Worm (Caenorhabditis elegans) whole organism, L1 larva: Measurements from ENCODE around the gene ptrg-1.

Experiments
- Y116A8C.19 ChIP-seq: sonication (generic microtip); optimal IDR thresholded peaks from 2 replicates; lab custom pipeline; 2016; ENCODE audit warnings: missing compliant biosample characterization, missing genetic modification characterization, borderline replicate concordance
- alr-1 ChIP-seq: fragments of 200-800 bp; sonication (Bioruptor generic); optimal IDR thresholded peaks from 2 replicates; lab custom pipeline; 2018; ENCODE audit warnings: borderline replicate concordance, mild to moderate bottlenecking, missing genetic modification characterization, missing compliant biosample characterization
- aly-2 ChIP-seq: fragments of 150-350 bp; optimal IDR thresholded peaks from 2 replicates; lab custom pipeline; 2014; ENCODE audit warnings: missing biosample characterization, missing genetic modification characterization
- ama-1 ChIP-seq: fragments of 150-350 bp; optimal IDR thresholded peaks from 2 replicates; lab custom pipeline; 2014
- ceh-82 ChIP-seq, 3 experiments: fragments of 150-350 bp in 1 of 3; sonication (generic microtip) in 2 of 3; optimal IDR thresholded peaks; 2 replicates each; lab custom pipeline; 2014 to 2017; ENCODE audit warnings: missing biosample characterization in 3 of 3, missing genetic modification characterization in 3 of 3
- efl-1 ChIP-seq, 4 experiments: fragments of 150-350 bp; optimal IDR thresholded peaks in 3 of 4; peaks in 1 of 4; 1 replicate in 1 of 4; 2 replicates in 3 of 4; lab custom pipeline; 2014; ENCODE audit warnings: missing biosample characterization in 2 of 4, missing genetic modification characterization in 2 of 4, missing genetic modification reagents in 2 of 4
- egl-13 ChIP-seq: sonication (generic microtip); optimal IDR thresholded peaks from 2 replicates; lab custom pipeline; 2016; ENCODE audit warnings: missing genotype, missing genetic modification reagents, missing genetic modification characterization, missing compliant biosample characterization
- egl-27 ChIP-seq, 2 experiments: fragments of 150-350 bp in 1 of 2; sonication (generic microtip); optimal IDR thresholded peaks; 3 replicates each; lab custom pipeline; 2017 to 2018; ENCODE audit warnings: missing biosample characterization in 2 of 2, missing genetic modification characterization in 2 of 2, missing genetic modification reagents in 2 of 2
- elt-2 ChIP-seq: sonication (generic microtip); optimal IDR thresholded peaks from 2 replicates; lab custom pipeline; 2016; ENCODE audit warnings: missing genetic modification characterization, mild to moderate bottlenecking, inconsistent platforms, missing compliant biosample characterization, missing genetic modification reagents
- fkh-4 ChIP-seq: sonication (generic microtip); optimal IDR thresholded peaks from 2 replicates; lab custom pipeline; 2016; ENCODE audit warnings: missing compliant biosample characterization, missing genetic modification characterization, borderline replicate concordance
- fkh-8 ChIP-seq: sonication (generic microtip); optimal IDR thresholded peaks from 2 replicates; lab custom pipeline; 2016; ENCODE audit warnings: mild to moderate bottlenecking, missing genetic modification characterization, missing compliant biosample characterization
- hlh-17 ChIP-seq: fragments of 200-800 bp; sonication (Bioruptor generic); optimal IDR thresholded peaks from 2 replicates; lab custom pipeline; 2018; ENCODE audit warnings: missing genetic modification characterization, mild to moderate bottlenecking, missing compliant biosample characterization, moderate library complexity, borderline replicate concordance
- hlh-4 ChIP-seq: sonication (generic microtip); optimal IDR thresholded peaks from 2 replicates; lab custom pipeline; 2016; ENCODE audit warnings: mild to moderate bottlenecking, missing genetic modification characterization, missing compliant biosample characterization
- irx-1 ChIP-seq: sonication (generic microtip); optimal IDR thresholded peaks from 2 replicates; lab custom pipeline; 2016; ENCODE audit warnings: missing genetic modification characterization, missing compliant biosample characterization
- lin-13 ChIP-seq: fragments of 150-350 bp; optimal IDR thresholded peaks from 2 replicates; lab custom pipeline; 2014; ENCODE audit warnings: missing biosample characterization, missing genetic modification reagents, missing genetic modification characterization
- lin-14 ChIP-seq: fragments of 200-800 bp; sonication (Bioruptor generic); optimal IDR thresholded peaks from 2 replicates; lab custom pipeline; 2018; ENCODE audit warnings: mild to moderate bottlenecking, missing genetic modification characterization, moderate library complexity, missing compliant biosample characterization
- lin-35 ChIP-seq, 2 experiments: fragments of 150-350 bp; optimal IDR thresholded peaks; 2 replicates each; lab custom pipeline; 2014; ENCODE audit warnings: missing biosample characterization in 2 of 2, missing genetic modification characterization in 2 of 2, missing genetic modification reagents in 2 of 2
- mab-9 ChIP-seq: fragments of 200-800 bp; sonication (Bioruptor generic); IDR thresholded peaks from 2 replicates; pipeline ENCODE4 v1.3.6; 2022; ENCODE audit warnings: missing genetic modification reagents, missing genetic modification characterization, missing compliant biosample characterization
- mdl-1 ChIP-seq, 2 experiments: fragments of 150-350 bp; optimal IDR thresholded peaks; 2 replicates each; lab custom pipeline; 2014 to 2017; ENCODE audit warnings: missing biosample characterization in 2 of 2, missing genetic modification characterization in 2 of 2, inconsistent platforms in 1 of 2
- mep-1 ChIP-seq: fragments of 150-350 bp; optimal IDR thresholded peaks from 2 replicates; lab custom pipeline; 2014; ENCODE audit warnings: missing biosample characterization, missing genetic modification characterization
- nhr-11 ChIP-seq: fragments of 150-350 bp; optimal IDR thresholded peaks from 2 replicates; lab custom pipeline; 2014; ENCODE audit warnings: missing biosample characterization, missing genetic modification characterization
- nhr-19 ChIP-seq: fragments of 200-800 bp; sonication (Bioruptor generic); conservative IDR thresholded peaks from 2 replicates; pipeline ENCODE4 v1.3.6; 2022; ENCODE audit warnings: missing genetic modification characterization, missing compliant biosample characterization
- nhr-237 ChIP-seq: fragments of 150-350 bp; optimal IDR thresholded peaks from 2 replicates; lab custom pipeline; 2014; ENCODE audit warnings: missing biosample characterization, missing genetic modification characterization
- nhr-47 ChIP-seq: sonication (generic microtip); optimal IDR thresholded peaks from 2 replicates; lab custom pipeline; 2016; ENCODE audit warnings: mild to moderate bottlenecking, missing genetic modification characterization, moderate library complexity, missing compliant biosample characterization
- nhr-90 ChIP-seq: sonication (generic microtip); optimal IDR thresholded peaks from 2 replicates; lab custom pipeline; 2016; ENCODE audit warnings: mild to moderate bottlenecking, missing genetic modification characterization, missing compliant biosample characterization; ENCODE audit not compliant: poor library complexity
- pag-3 ChIP-seq: sonication (generic microtip); optimal IDR thresholded peaks from 2 replicates; lab custom pipeline; 2017; ENCODE audit warnings: missing genetic modification characterization, mild to moderate bottlenecking, missing compliant biosample characterization, antibody characterized with exemption, borderline replicate concordance; ENCODE audit not compliant: insufficient read depth
- pax-3 ChIP-seq: fragments of 200-800 bp; sonication (Bioruptor generic); optimal IDR thresholded peaks from 2 replicates; lab custom pipeline; 2018; ENCODE audit warnings: mild to moderate bottlenecking, missing genetic modification characterization, moderate library complexity, missing compliant biosample characterization
- pqm-1 ChIP-seq: sonication (generic microtip); optimal IDR thresholded peaks from 3 replicates; lab custom pipeline; 2017; ENCODE audit warnings: missing biosample characterization, missing genetic modification characterization
- rnt-1 ChIP-seq: sonication (generic microtip); optimal IDR thresholded peaks from 2 replicates; lab custom pipeline; 2016; ENCODE audit warnings: mild to moderate bottlenecking, missing genetic modification characterization, moderate library complexity, missing compliant biosample characterization
- skn-1 ChIP-seq: fragments of 150-350 bp; optimal IDR thresholded peaks from 2 replicates; lab custom pipeline; 2014; ENCODE audit warnings: missing biosample characterization, missing genetic modification characterization
- snpc-4 ChIP-seq: fragments of 150-350 bp; optimal IDR thresholded peaks from 2 replicates; lab custom pipeline; 2014; ENCODE audit warnings: missing biosample characterization, missing genetic modification characterization
- sptf-1 ChIP-seq: fragments of 150-350 bp; optimal IDR thresholded peaks from 2 replicates; lab custom pipeline; 2014; ENCODE audit warnings: missing biosample characterization, missing genetic modification characterization
- swsn-7 ChIP-seq: sonication (generic microtip); optimal IDR thresholded peaks from 2 replicates; lab custom pipeline; 2016; ENCODE audit warnings: missing genetic modification characterization, missing compliant biosample characterization
- unc-130 ChIP-seq: fragments of 150-350 bp; optimal IDR thresholded peaks from 2 replicates; lab custom pipeline; 2017; ENCODE audit warnings: missing biosample characterization, missing genetic modification characterization, inconsistent platforms
- unc-98 ChIP-seq: fragments of 200-800 bp; sonication (Bioruptor generic); IDR thresholded peaks from 2 replicates; pipeline ENCODE4 v1.3.6; 2022; ENCODE audit warnings: missing genetic modification characterization, missing compliant biosample characterization
- vab-15 ChIP-seq: sonication (generic microtip); optimal IDR thresholded peaks from 2 replicates; lab custom pipeline; 2017; ENCODE audit warnings: missing genotype, mild to moderate bottlenecking, missing genetic modification characterization, missing compliant biosample characterization
- xbp-1 ChIP-seq: sonication (generic microtip); optimal IDR thresholded peaks from 2 replicates; lab custom pipeline; 2016; ENCODE audit warnings: missing genetic modification characterization, missing compliant biosample characterization
- ztf-11 ChIP-seq, 2 experiments: sonication (generic microtip); optimal IDR thresholded peaks; 2 replicates each; lab custom pipeline; 2016 to 2017; ENCODE audit warnings: missing genetic modification characterization in 2 of 2, missing biosample characterization in 1 of 2, missing compliant biosample characterization in 1 of 2

Gene ptrg-1

DNA sequence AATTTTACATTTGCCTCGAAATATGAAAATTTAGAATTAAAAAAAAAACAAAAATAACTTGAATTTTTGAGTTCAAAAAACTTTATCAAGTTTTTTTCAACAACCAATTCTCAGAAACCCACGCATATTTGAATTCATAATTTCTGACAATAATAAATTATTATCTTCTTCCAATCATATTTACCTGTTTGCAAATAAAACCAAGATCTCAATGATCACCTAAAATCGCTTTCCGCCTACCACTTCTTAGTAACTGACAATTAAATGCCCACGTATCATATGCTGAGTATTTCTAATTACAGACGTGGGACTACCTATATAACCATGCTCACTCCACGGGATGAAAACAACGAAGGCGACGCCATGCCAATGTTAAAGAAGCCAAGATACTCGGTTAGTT, 32.5 kb downstream of the ptrg-1 start, which contains the start of gene pps-1:
Gene pps-1 (plus strand): TSS at position 301 of the 400 bp plus-strand sequence.
- TF ChIP-seq fkh-8 (tag; lab: Kevin White, UChicago) (peak; percentile 6), unc-130 (tag; lab: Kevin White, UChicago) (no peak), Y116A8C.19 (tag; lab: Kevin White, UChicago) (no peak), mab-9 (no peak), ztf-11 (tag; optimal IDR thresholded peaks at IDR 0.05; lab: Kevin White, UChicago) (no peak), vab-15 (no peak), fkh-4 (tag; lab: Kevin White, UChicago) (no peak), pax-3 (tag; lab: Kevin White, UChicago) (peak; percentile 25)

DNA sequence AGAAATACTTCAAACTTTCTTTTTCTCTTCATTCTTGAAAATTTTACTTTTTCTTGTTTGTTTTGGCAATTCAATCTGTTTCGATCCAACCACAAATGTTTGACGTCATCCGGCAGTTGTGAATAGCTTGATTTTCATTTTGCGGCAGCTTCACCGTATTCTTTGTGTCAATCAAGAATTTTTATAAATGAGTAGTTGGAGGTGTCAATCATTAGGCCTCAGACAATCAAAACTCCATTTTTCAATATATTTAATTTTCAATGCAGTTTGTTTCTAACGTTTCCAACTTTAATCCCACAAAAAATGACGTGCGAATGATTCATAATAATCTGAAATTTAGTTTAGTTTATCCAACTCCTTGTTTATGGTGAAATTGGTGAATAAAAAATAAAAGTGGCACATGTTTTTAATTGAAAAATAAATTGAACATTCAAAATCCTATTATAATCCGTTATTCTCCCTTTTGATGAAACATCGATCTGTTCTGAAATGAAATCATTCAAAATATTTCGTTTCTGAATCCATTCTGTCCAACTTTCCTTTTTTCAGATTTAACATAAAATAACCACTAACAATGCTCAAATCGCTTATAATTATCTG, 36.7 kb downstream of the ptrg-1 start, which contains the start of gene ttr-53:
Gene ttr-53 (plus strand): TSS at position 550 of the 600 bp plus-strand sequence.
- TF ChIP-seq irx-1 (tag; lab: Kevin White, UChicago) (no peak), fkh-8 (tag; lab: Kevin White, UChicago) (no peak), pax-3 (tag; lab: Kevin White, UChicago) (no peak), snpc-4 (tag; lab: Kevin White, UChicago) (no peak), skn-1 (tag; lab: Kevin White, UChicago) (no peak), pqm-1 (tag; lab: Kevin White, UChicago) (no peak), unc-98 (GFP tag; lab: Robert Waterston, UW) (no peak), nhr-90 (tag; lab: Kevin White, UChicago) (no peak), swsn-7 (tag; lab: Kevin White, UChicago) (no peak), hlh-4 (tag; lab: Kevin White, UChicago) (no peak), pag-3 (tag; lab: Kevin White, UChicago) (no peak), elt-2 (tag; lab: Kevin White, UChicago) (no peak)

DNA sequence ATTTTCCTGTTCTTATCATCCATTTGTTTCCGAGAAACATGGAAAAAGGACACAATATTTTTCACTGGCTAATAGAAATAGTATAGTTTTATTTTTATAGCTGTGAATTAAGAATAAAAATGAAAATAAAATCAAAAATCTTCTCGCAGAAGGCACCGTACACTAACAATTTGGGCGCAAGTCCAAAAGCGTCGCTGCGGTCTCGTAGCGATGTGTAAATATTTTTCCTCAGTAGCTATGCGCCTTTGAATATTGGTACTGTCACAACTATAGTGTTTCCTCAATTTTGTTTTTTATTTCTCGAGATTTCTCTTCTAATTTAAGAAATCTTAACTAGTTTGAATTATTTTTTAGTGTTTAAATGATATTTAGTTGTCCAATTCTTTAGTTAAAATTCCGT, 37.2 kb downstream of the ptrg-1 start:
- TF ChIP-seq egl-13 (tag; lab: Kevin White, UChicago) (no peak), elt-2 (tag; lab: Kevin White, UChicago) (no peak), aly-2 (tag; lab: Kevin White, UChicago) (no peak), nhr-237 (no peak), ama-1 (lab: Kevin White, UChicago) (no peak), irx-1 (tag; lab: Kevin White, UChicago) (no peak), egl-27 (tag; optimal IDR thresholded peaks at IDR 0.05; lab: Kevin White, UChicago) (no peak), nhr-11 (tag; lab: Kevin White, UChicago) (no peak)

- TF ChIP-seq rnt-1 (peak; percentile 24), alr-1 (tag; lab: Kevin White, UChicago) (no peak)
Observed at ce11 chrIV:10155475-10155874, 38.8 kb downstream of the ptrg-1 start, which contains the start of gene ttr-54. TSS of gene ttr-54 (plus strand) at chrIV:10155775.

DNA sequence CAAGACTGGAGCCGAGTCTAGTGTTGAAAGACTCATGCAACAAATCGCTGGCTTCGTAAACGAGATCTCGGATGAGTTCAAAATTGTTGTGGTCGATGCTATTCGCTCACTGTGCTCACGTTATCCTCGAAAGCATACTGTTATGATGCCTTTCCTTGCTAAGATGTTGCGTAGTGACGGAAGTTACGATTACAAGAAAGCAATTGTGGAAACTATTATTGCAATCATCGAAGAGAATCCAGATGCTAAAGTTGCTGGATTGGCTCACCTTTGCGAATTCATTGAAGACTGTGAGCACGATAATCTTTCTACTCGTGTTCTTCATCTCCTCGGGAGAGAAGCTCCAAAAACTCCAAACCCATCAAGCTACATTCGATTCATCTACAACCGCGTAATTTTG, 40.8 kb downstream of the ptrg-1 start:
- TF ChIP-seq efl-1 (optimal IDR thresholded peaks at IDR 0.05; lab: Kevin White, UChicago) (no peak), efl-1 (GFP tag; optimal IDR thresholded peaks at IDR 0.05 in 1 of 2; lab: Kevin White, UChicago) (peak in 1 of 2 experiments; percentile 88), nhr-237 (no peak)

ce11 chrIV:10151439-10151997, 42.7 kb downstream of the ptrg-1 start, which contains the start of gene copg-1:
TSS of gene copg-1 (plus strand) at chrIV:10151947.
- TF ChIP-seq hlh-4 (tag; lab: Kevin White, UChicago) (no peak), nhr-19 (GFP tag; lab: Robert Waterston, UW) (peak; percentile 20; the same call in 1 of the 2 replicates), lin-14 (peak; percentile 73), lin-35 (GFP tag; optimal IDR thresholded peaks at IDR 0.05; lab: Kevin White, UChicago) (peak; percentile 64 to 74), lin-13 (peak; percentile 6), mep-1 (tag; lab: Kevin White, UChicago) (peak; percentile 91), unc-98 (GFP tag; lab: Robert Waterston, UW) (no peak), mdl-1 (tag; optimal IDR thresholded peaks at IDR 0.05; lab: Kevin White, UChicago) (peak in 1 of 2 experiments; percentile 34), nhr-90 (tag; lab: Kevin White, UChicago) (peak; percentile 13), egl-13 (tag; lab: Kevin White, UChicago) (no peak), hlh-17 (GFP tag; lab: Kevin White, UChicago) (no peak), nhr-47 (tag; lab: Kevin White, UChicago) (peak; percentile 67), sptf-1 (tag; lab: Kevin White, UChicago) (no peak), xbp-1 (tag; lab: Kevin White, UChicago) (peak; percentile 57), ceh-82 (tag; optimal IDR thresholded peaks at IDR 0.05; lab: Kevin White, UChicago) (peak in 2 of 3 experiments; percentile 15 to 42), snpc-4 (tag; lab: Kevin White, UChicago) (peak; percentile 32)
